Fruit fly (Drosophila melanogaster): ENCODE data around the gene nab.

nab gene

DNA sequence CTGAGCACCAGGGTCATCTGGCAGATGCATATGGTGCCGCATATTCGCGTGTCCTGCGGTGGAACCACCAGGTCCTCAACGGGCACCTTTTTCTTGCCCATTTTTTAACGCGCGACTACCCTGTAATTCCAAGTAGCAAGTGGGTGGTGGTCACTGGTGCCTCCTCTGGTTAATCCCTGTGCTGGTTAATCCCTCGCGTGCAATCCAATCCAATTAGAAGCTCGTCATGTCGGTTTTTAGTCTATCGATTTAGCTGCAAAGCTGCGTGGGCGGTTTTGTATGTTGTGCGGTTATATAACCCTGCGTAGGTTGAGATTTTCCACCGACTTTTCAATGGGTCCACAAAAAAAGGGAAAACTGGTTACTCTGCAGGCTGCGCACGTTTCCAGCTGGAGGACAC is 23.8 kb upstream of the nab start, which contains the start of gene Teh3:
Gene Teh3 (minus strand): TSS at position 101 of the 400 bp plus-strand sequence.
- TF ChIP-seq HLH4C (GFP tag; IDR thresholded peaks at IDR 0.05; ENCODE audit: partially characterized antibody) (no peak), amos (GFP tag; IDR thresholded peaks at IDR 0.05; ENCODE audit: partially characterized antibody) (no peak), slp2 (GFP tag; optimal IDR thresholded peaks at IDR 0.05) (no peak), CG17802 (tag; optimal IDR thresholded peaks at IDR 0.05) (no peak), lmd (GFP tag; IDR thresholded peaks at IDR 0.05) (no peak), CG1602 (GFP tag; optimal IDR thresholded peaks at IDR 0.05) (no peak), tx (GFP tag; optimal IDR thresholded peaks at IDR 0.05) (no peak), vfl (GFP tag; optimal IDR thresholded peaks at IDR 0.05) (no peak), kay (GFP tag; optimal IDR thresholded peaks at IDR 0.05) (no peak), CG2116 (GFP tag; optimal IDR thresholded peaks at IDR 0.05) (no peak), Ravus (GFP tag; IDR thresholded peaks at IDR 0.05) (no peak), CG12155 (GFP tag; optimal IDR thresholded peaks at IDR 0.05) (no peak)

DNA sequence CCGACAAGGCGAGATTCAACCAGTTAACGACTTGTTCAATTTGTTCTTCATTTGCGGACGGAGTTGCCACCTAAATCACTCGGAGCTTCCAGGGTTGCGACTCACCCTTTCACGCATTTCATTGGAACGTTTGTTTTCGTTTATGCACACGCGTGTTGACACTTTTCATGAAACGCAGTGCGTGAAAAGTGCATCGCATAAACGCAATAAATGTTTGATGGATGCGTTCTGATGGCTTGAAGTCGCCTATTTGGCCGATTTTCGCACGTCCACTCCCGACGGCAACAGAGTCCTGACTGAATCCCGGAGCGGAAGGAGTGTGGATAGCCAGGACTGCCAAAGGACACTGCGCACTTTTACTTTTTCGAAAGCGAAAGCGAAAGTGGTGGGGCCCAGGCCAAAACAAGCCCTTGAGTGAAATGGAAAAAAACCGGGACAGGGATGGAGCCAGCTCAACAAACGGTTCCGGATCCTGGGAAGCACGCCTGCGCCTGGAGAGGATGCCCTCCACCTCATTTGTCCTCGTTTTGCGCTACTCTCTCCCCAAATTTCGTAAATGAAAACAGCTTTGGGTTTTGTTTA is 17.3 kb upstream of the nab start, which contains the start of gene Teh4:
Gene Teh4 (minus strand): TSS at position 290 of the 582 bp plus-strand sequence.
- TF ChIP-seq CG15514 (GFP tag; optimal IDR thresholded peaks at IDR 0.05) (peak; percentile 97), CG18599 (GFP tag; optimal IDR thresholded peaks at IDR 0.05) (peak; percentile 7), abd-A (tag; optimal IDR thresholded peaks at IDR 0.05) (peak; percentile 39), dysf (GFP tag; IDR thresholded peaks at IDR 0.05) (0 out of 3 replicates have a peak, but pooled peaks have one; percentile 9), CG7745 (tag; optimal IDR thresholded peaks at IDR 0.05) (no peak), Xrp1 (GFP tag; IDR thresholded peaks at IDR 0.05) (no peak), Ets65A (GFP tag) (peak; percentile 85), CG33557 (GFP tag; optimal IDR thresholded peaks at IDR 0.05) (no peak), nerfin-1 (tag; optimal IDR thresholded peaks at IDR 0.05) (peak; percentile 60), CG11247 (GFP tag; IDR thresholded peaks at IDR 0.05) (0 out of 2 replicates have a peak, but pooled peaks have one; percentile 5), row (GFP tag; IDR thresholded peaks at IDR 0.05) (peak; percentile 22; the same call in 1 of the 3 replicates), tna (GFP tag; IDR thresholded peaks at IDR 0.05; ENCODE audit: partially characterized antibody) (no peak), Deaf1 (tag; optimal IDR thresholded peaks at IDR 0.05) (peak; percentile 18), odd (GFP tag; optimal IDR thresholded peaks at IDR 0.05) (no peak), CG12104 (GFP tag; optimal IDR thresholded peaks at IDR 0.05) (no peak), ewg (GFP tag; optimal IDR thresholded peaks at IDR 0.05) (peak; percentile 89), knrl (GFP tag; IDR thresholded peaks at IDR 0.05; ENCODE audit: partially characterized antibody) (0 out of 3 replicates have a peak, but pooled peaks have one; percentile 19), CG15696 (tag; optimal IDR thresholded peaks at IDR 0.05) (no peak), CG16779 (GFP tag; IDR thresholded peaks at IDR 0.05) (peak; percentile 57; the same call in 1 of the 2 replicates), amos (GFP tag; IDR thresholded peaks at IDR 0.05; ENCODE audit: partially characterized antibody) (0 out of 2 replicates have a peak, but pooled peaks have one; percentile 12), CG4820 (GFP tag; optimal IDR thresholded peaks at IDR 0.05) (peak; percentile 72), CG6854 (GFP tag; optimal IDR thresholded peaks at IDR 0.05) (no peak), HLH4C (GFP tag; IDR thresholded peaks at IDR 0.05; ENCODE audit: partially characterized antibody) (0 out of 3 replicates have a peak, but pooled peaks have one; percentile 31), Sox100B (GFP tag; optimal IDR thresholded peaks at IDR 0.05) (no peak), CG15601 (tag; optimal IDR thresholded peaks at IDR 0.05) (peak; percentile 81), Trl (optimal IDR thresholded peaks at IDR 0.05) (peak in 1 of 2 experiments; percentile 22), Trl (GFP tag; optimal IDR thresholded peaks at IDR 0.05) (no peak)

DNA sequence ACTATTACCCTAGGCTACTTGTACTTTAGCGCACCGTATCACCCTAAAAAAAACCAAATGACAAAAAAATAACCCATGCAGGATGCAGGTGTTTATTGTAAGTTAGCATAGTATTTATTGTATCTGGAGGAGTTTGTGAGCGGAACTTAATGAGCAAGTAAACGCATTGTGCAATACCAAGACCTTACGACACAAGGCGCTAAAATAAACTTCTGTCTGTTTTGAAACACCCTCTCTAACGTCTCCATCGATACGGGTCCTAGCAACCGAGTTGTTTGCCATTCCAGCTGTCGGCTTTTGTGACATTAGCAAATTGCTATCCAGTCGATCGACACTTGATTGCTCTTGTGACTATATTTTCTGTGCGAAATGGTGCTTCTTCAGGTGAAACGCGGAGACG is 12.9 kb upstream of the nab start, which contains the start of gene CG18675:
Gene CG18675 (plus strand): TSS at position 301 of the 400 bp plus-strand sequence.
- no peak for TF ChIP-seq vnd (GFP tag; IDR thresholded peaks at IDR 0.05; ENCODE audit: partially characterized antibody)
- no peak for TF ChIP-seq phol (tag; optimal IDR thresholded peaks at IDR 0.05)
- no peak for TF ChIP-seq Doc3 (GFP tag; IDR thresholded peaks at IDR 0.05; ENCODE audit: partially characterized antibody)
- no peak for TF ChIP-seq gro (GFP tag; optimal IDR thresholded peaks at IDR 0.05)
- no peak for TF ChIP-seq ken (GFP tag; IDR thresholded peaks at IDR 0.05)
- TF ChIP-seq emc (GFP tag; optimal IDR thresholded peaks at IDR 0.05): no peak
- no peak for TF ChIP-seq BtbVII (GFP tag; optimal IDR thresholded peaks at IDR 0.05)
- no peak for TF ChIP-seq disco-r (GFP tag; optimal IDR thresholded peaks at IDR 0.05)
- TF ChIP-seq CG12942 (GFP tag; optimal IDR thresholded peaks at IDR 0.05): no peak
- no peak for TF ChIP-seq CG11560 (tag; IDR thresholded peaks at IDR 0.05)
- no peak for TF ChIP-seq BEAF-32 (GFP tag; optimal IDR thresholded peaks at IDR 0.05)
- TF ChIP-seq CG2712 (tag; optimal IDR thresholded peaks at IDR 0.05): no peak

Measured in whole organism, embryonic.